Fruit fly (Drosophila melanogaster) whole organism, embryonic: ENCODE data around the gene CG13694.

Experiments
- ATbp ChIP-seq: fragments of 200-800 bp; sonication (Bioruptor generic); optimal IDR thresholded peaks from 2 replicates; lab custom pipeline; 2017; ENCODE audit warnings: missing biosample characterization, mild to moderate bottlenecking, missing genetic modification characterization, missing genetic modification reagents
- Asciz ChIP-seq: fragments of 200-800 bp; sonication (Bioruptor generic); optimal IDR thresholded peaks from 2 replicates; lab custom pipeline; 2017; ENCODE audit warnings: missing biosample characterization, mild to moderate bottlenecking, missing genetic modification characterization, missing genetic modification reagents
- CG10431 ChIP-seq: fragments of 200-800 bp; sonication (Bioruptor generic); optimal IDR thresholded peaks from 3 replicates; lab custom pipeline; 2018; ENCODE audit warnings: missing biosample characterization, mild to moderate bottlenecking, missing genetic modification characterization
- CG10462 ChIP-seq: fragments of 200-800 bp; sonication (Bioruptor generic); optimal IDR thresholded peaks from 2 replicates; lab custom pipeline; 2016; ENCODE audit warnings: missing biosample characterization, missing genetic modification characterization
- CG10543 ChIP-seq: fragments of 200-800 bp; sonication (Bioruptor generic); optimal IDR thresholded peaks from 3 replicates; lab custom pipeline; 2017; ENCODE audit warnings: missing biosample characterization, mild to moderate bottlenecking, missing genetic modification characterization, moderate library complexity
- CG11695 ChIP-seq: fragments of 200-800 bp; sonication (Bioruptor generic); IDR thresholded peaks from 3 replicates; pipeline ENCODE4 v1.3.6; 2022; ENCODE audit warnings: missing biosample characterization, missing genetic modification characterization
- CG14014 ChIP-seq: fragments of 200-800 bp; sonication (Bioruptor generic); IDR thresholded peaks from 2 replicates; pipeline ENCODE4 v1.3.6; 2022; ENCODE audit warnings: missing biosample characterization, missing genetic modification characterization
- CG14965 ChIP-seq: fragments of 200-800 bp; sonication (Bioruptor generic); optimal IDR thresholded peaks from 2 replicates; lab custom pipeline; 2016; ENCODE audit warnings: missing biosample characterization, missing genetic modification characterization, borderline replicate concordance
- CG15011 ChIP-seq: fragments of 200-800 bp; sonication (Bioruptor generic); optimal IDR thresholded peaks from 3 replicates; lab custom pipeline; 2018; ENCODE audit warnings: missing biosample characterization, mild to moderate bottlenecking, missing genetic modification characterization
- CG17612 ChIP-seq: fragments of 200-800 bp; sonication (Bioruptor generic); IDR thresholded peaks from 2 replicates; pipeline ENCODE4 v1.3.6; 2022; ENCODE audit warnings: missing biosample characterization, missing genetic modification characterization
- CG2202 ChIP-seq: fragments of 200-800 bp; sonication (Bioruptor generic); optimal IDR thresholded peaks from 2 replicates; lab custom pipeline; 2018; ENCODE audit warnings: missing biosample characterization, mild to moderate bottlenecking, missing genetic modification characterization
- CG30020 ChIP-seq: fragments of 200-800 bp; optimal IDR thresholded peaks from 2 replicates; lab custom pipeline; 2019; ENCODE audit warnings: missing biosample characterization, mild to moderate bottlenecking, missing genetic modification characterization, moderate library complexity
- CG31365 ChIP-seq: fragments of 200-800 bp; sonication (Bioruptor generic); optimal IDR thresholded peaks from 2 replicates; lab custom pipeline; 2018; ENCODE audit warnings: missing biosample characterization, mild to moderate bottlenecking, missing genetic modification characterization
- CG5953 ChIP-seq: fragments of 200-800 bp; sonication (Bioruptor generic); IDR thresholded peaks from 2 replicates; pipeline ENCODE4 v1.3.6; 2022; ENCODE audit warnings: missing biosample characterization, missing genetic modification characterization
- CG6765 ChIP-seq: fragments of 200-800 bp; sonication (Bioruptor generic); optimal IDR thresholded peaks from 3 replicates; lab custom pipeline; 2017; ENCODE audit warnings: missing biosample characterization, mild to moderate bottlenecking, missing genetic modification characterization
- CG7357 ChIP-seq: fragments of 200-800 bp; sonication (Bioruptor generic); IDR thresholded peaks from 3 replicates; pipeline ENCODE4 v1.3.6; 2022; ENCODE audit warnings: missing biosample characterization, missing genetic modification characterization
- CG7372 ChIP-seq: fragments of 200-800 bp; sonication (Bioruptor generic); IDR thresholded peaks from 2 replicates; pipeline ENCODE4 v1.3.6; 2022; ENCODE audit warnings: missing biosample characterization, missing genetic modification characterization
- CG7928 ChIP-seq: fragments of 200-800 bp; sonication (Bioruptor generic); optimal IDR thresholded peaks from 2 replicates; lab custom pipeline; 2017; ENCODE audit warnings: missing biosample characterization, mild to moderate bottlenecking, missing genetic modification characterization
- CG8089 ChIP-seq: fragments of 200-800 bp; sonication (Bioruptor generic); optimal IDR thresholded peaks from 3 replicates; lab custom pipeline; 2016; ENCODE audit warnings: missing biosample characterization, missing genetic modification characterization
- CG9797 ChIP-seq: fragments of 200-800 bp; sonication (Bioruptor generic); optimal IDR thresholded peaks from 3 replicates; lab custom pipeline; 2018; ENCODE audit warnings: missing biosample characterization, mild to moderate bottlenecking, missing genetic modification characterization
- Camta ChIP-seq: fragments of 200-800 bp; sonication (Bioruptor generic); optimal IDR thresholded peaks from 2 replicates; lab custom pipeline; 2016; ENCODE audit warnings: missing biosample characterization, missing genetic modification characterization
- D19B ChIP-seq: fragments of 200-800 bp; sonication (Bioruptor generic); optimal IDR thresholded peaks from 2 replicates; lab custom pipeline; 2017; ENCODE audit warnings: missing biosample characterization, mild to moderate bottlenecking, missing genetic modification characterization
- Drgx ChIP-seq: fragments of 200-800 bp; sonication (Bioruptor generic); IDR thresholded peaks from 2 replicates; pipeline ENCODE4 v1.3.6; 2022; ENCODE audit warnings: missing biosample characterization, missing genetic modification characterization
- Elba2 ChIP-seq: fragments of 200-800 bp; sonication (Bioruptor generic); optimal IDR thresholded peaks from 3 replicates; lab custom pipeline; 2016; ENCODE audit warnings: missing biosample characterization, missing genetic modification characterization
- Fer2 ChIP-seq: fragments of 200-800 bp; sonication (Bioruptor generic); optimal IDR thresholded peaks from 2 replicates; lab custom pipeline; 2018; ENCODE audit warnings: missing biosample characterization, mild to moderate bottlenecking, missing genetic modification characterization, moderate library complexity
- Kr ChIP-seq: fragments of 200-800 bp; sonication (Bioruptor generic); optimal IDR thresholded peaks from 2 replicates; lab custom pipeline; 2017; ENCODE audit warnings: missing biosample characterization, mild to moderate bottlenecking, missing genetic modification characterization
- Mes4 ChIP-seq: fragments of 200-800 bp; sonication (Bioruptor generic); optimal IDR thresholded peaks from 2 replicates; lab custom pipeline; 2016; ENCODE audit warnings: missing biosample characterization, missing genetic modification characterization
- Oaz ChIP-seq: fragments of 200-800 bp; sonication (Bioruptor generic); IDR thresholded peaks from 2 replicates; pipeline ENCODE4 v1.3.6; 2022; ENCODE audit warnings: missing biosample characterization, missing genetic modification characterization
- Opbp ChIP-seq: fragments of 200-800 bp; sonication (Bioruptor generic); IDR thresholded peaks from 3 replicates; pipeline ENCODE4 v1.3.6; 2022; ENCODE audit warnings: missing biosample characterization, missing genetic modification characterization; ENCODE audit not compliant: partially characterized antibody
- Pdp1 ChIP-seq, 2 experiments: fragments of 200-800 bp; sonication (Bioruptor generic); optimal IDR thresholded peaks; 3 replicates each; lab custom pipeline; 2016; ENCODE audit warnings: missing biosample characterization in 2 of 2, missing genetic modification characterization in 2 of 2, mild to moderate bottlenecking in 1 of 2, moderate library complexity in 1 of 2
- Sox102F ChIP-seq: fragments of 200-800 bp; sonication (Bioruptor generic); optimal IDR thresholded peaks from 2 replicates; lab custom pipeline; 2018; ENCODE audit warnings: missing biosample characterization, mild to moderate bottlenecking, missing genetic modification characterization, moderate library complexity
- TFAM ChIP-seq: fragments of 200-800 bp; sonication (Bioruptor generic); optimal IDR thresholded peaks from 2 replicates; lab custom pipeline; 2017; ENCODE audit warnings: missing biosample characterization, missing genetic modification characterization, inconsistent platforms
- Vsx1 ChIP-seq: fragments of 200-800 bp; sonication (Bioruptor generic); optimal IDR thresholded peaks from 2 replicates; lab custom pipeline; 2017; ENCODE audit warnings: missing biosample characterization, mild to moderate bottlenecking, missing genetic modification characterization, missing genetic modification reagents
- Xrp1 ChIP-seq: fragments of 200-800 bp; sonication (Bioruptor generic); IDR thresholded peaks from 2 replicates; pipeline ENCODE4 v1.3.6; 2022; ENCODE audit warnings: missing biosample characterization, missing genetic modification characterization
- ato ChIP-seq: fragments of 200-800 bp; sonication (Bioruptor generic); IDR thresholded peaks from 2 replicates; pipeline ENCODE4 v1.3.6; 2022; ENCODE audit warnings: missing biosample characterization, missing genetic modification characterization; ENCODE audit not compliant: partially characterized antibody
- bowl ChIP-seq: fragments of 200-800 bp; sonication (Bioruptor generic); IDR thresholded peaks from 2 replicates; pipeline ENCODE4 v1.3.6; 2022; ENCODE audit warnings: missing biosample characterization, missing genetic modification characterization
- btn ChIP-seq: fragments of 200-800 bp; sonication (Bioruptor generic); optimal IDR thresholded peaks from 2 replicates; lab custom pipeline; 2016; ENCODE audit warnings: missing biosample characterization, missing genetic modification characterization
- cato ChIP-seq: fragments of 200-800 bp; sonication (Bioruptor generic); optimal IDR thresholded peaks from 2 replicates; lab custom pipeline; 2016; ENCODE audit warnings: missing biosample characterization, missing genetic modification characterization, borderline replicate concordance
- croc ChIP-seq: fragments of 200-800 bp; sonication (Bioruptor generic); conservative IDR thresholded peaks from 3 replicates; pipeline ENCODE4 v1.3.6; 2022; ENCODE audit warnings: missing biosample characterization, missing genetic modification characterization
- crp ChIP-seq, 2 experiments: fragments of 200-800 bp; sonication (Bioruptor generic); optimal IDR thresholded peaks; 2 replicates in 1 of 2; 3 replicates in 1 of 2; lab custom pipeline; 2017; ENCODE audit warnings: missing biosample characterization in 2 of 2, missing genetic modification characterization in 2 of 2, mild to moderate bottlenecking in 1 of 2, moderate library complexity in 1 of 2
- dati ChIP-seq: fragments of 200-800 bp; sonication (Bioruptor generic); IDR thresholded peaks from 2 replicates; pipeline ENCODE4 v1.3.6; 2022; ENCODE audit warnings: missing biosample characterization, missing genetic modification characterization
- dimm ChIP-seq: fragments of 200-800 bp; sonication (Bioruptor generic); IDR thresholded peaks from 2 replicates; pipeline ENCODE4 v1.3.6; 2022; ENCODE audit warnings: missing biosample characterization, missing genetic modification characterization
- knrl ChIP-seq: fragments of 200-800 bp; sonication (Bioruptor generic); IDR thresholded peaks from 3 replicates; pipeline ENCODE4 v1.3.6; 2022; ENCODE audit warnings: missing biosample characterization, missing genetic modification characterization; ENCODE audit not compliant: partially characterized antibody
- lab ChIP-seq: fragments of 200-800 bp; sonication (Bioruptor generic); optimal IDR thresholded peaks from 3 replicates; lab custom pipeline; 2017; ENCODE audit warnings: missing biosample characterization, missing genetic modification characterization, mild to moderate bottlenecking, moderate library complexity, missing genetic modification reagents
- pros ChIP-seq: fragments of 200-800 bp; sonication (Bioruptor generic); optimal IDR thresholded peaks from 3 replicates; lab custom pipeline; 2019; ENCODE audit warnings: missing biosample characterization, mild to moderate bottlenecking, missing genetic modification characterization, moderate library complexity
- ro ChIP-seq: fragments of 200-800 bp; sonication (Bioruptor generic); IDR thresholded peaks from 2 replicates; pipeline ENCODE4 v1.3.6; 2022; ENCODE audit warnings: missing biosample characterization, missing genetic modification characterization
- sc ChIP-seq, 3 experiments: fragments of >200 bp in 2 of 3; fragments of 200-800 bp in 1 of 3; sonication (Bioruptor generic) in 1 of 3; optimal IDR thresholded peaks; 2 replicates in 2 of 3; 3 replicates in 1 of 3; lab custom pipeline; 2017; ENCODE audit warnings: mild to moderate bottlenecking in 1 of 3, missing biosample characterization in 1 of 3, missing genetic modification characterization in 1 of 3, missing genetic modification reagents in 1 of 3
- sd ChIP-seq: fragments of 200-800 bp; sonication (Bioruptor generic); optimal IDR thresholded peaks from 3 replicates; lab custom pipeline; 2018; ENCODE audit warnings: missing biosample characterization, mild to moderate bottlenecking, missing genetic modification characterization, moderate library complexity
- trh ChIP-seq: fragments of 200-800 bp; sonication (Bioruptor generic); optimal IDR thresholded peaks from 2 replicates; lab custom pipeline; 2016; ENCODE audit warnings: missing biosample characterization, missing genetic modification characterization
- zfh2 ChIP-seq: fragments of 200-800 bp; sonication (Bioruptor generic); optimal IDR thresholded peaks from 2 replicates; lab custom pipeline; 2016; ENCODE audit warnings: missing biosample characterization, missing genetic modification characterization

The CG13694 gene

dm6 chr2L:87255-87723, 29.0 kb downstream of the CG13694 start, which contains the start of gene net (continued):
- TF ChIP-seq Fer2 = peak; percentile 74
- peak; percentile 48 for TF ChIP-seq sd (tag; lab: Kevin White, UChicago)
- no peak for TF ChIP-seq knrl
- TF ChIP-seq zfh2 (GFP tag; lab: Kevin White, UChicago) = no peak
- TF ChIP-seq bowl (GFP tag; lab: Robert Waterston, UW) = no peak
- peak; percentile 69 for TF ChIP-seq Xrp1 (GFP tag; lab: Robert Waterston, UW)
- TF ChIP-seq Mes4 (GFP tag; lab: Kevin White, UChicago) = no peak
- no peak for TF ChIP-seq Opbp
- no peak for TF ChIP-seq CG7357 (GFP tag; lab: Robert Waterston, UW)
- peak; percentile 22; the same call in 1 of the 3 replicates for TF ChIP-seq CG11695
- peak; percentile 39 for TF ChIP-seq ATbp
- peak; percentile 79; the same call in 1 of the 2 replicates for TF ChIP-seq CG14014 (GFP tag; lab: Robert Waterston, UW)
- TF ChIP-seq CG10543 (GFP tag; lab: Kevin White, UChicago) = peak; percentile 86
- TF ChIP-seq cato (GFP tag; lab: Kevin White, UChicago) = no peak
- peak; percentile 32; the same call in 2 of the 3 replicates for TF ChIP-seq croc (GFP tag; lab: Robert Waterston, UW)
- no peak for TF ChIP-seq Oaz
- TF ChIP-seq ato = no peak
- no peak for TF ChIP-seq pros
- TF ChIP-seq crp (GFP tag; optimal IDR thresholded peaks at IDR 0.05; lab: Kevin White, UChicago) = peak in 1 of 2 experiments; percentile 15
- TF ChIP-seq Kr (GFP tag; lab: Kevin White, UChicago) = no peak
- TF ChIP-seq sc (optimal IDR thresholded peaks at IDR 0.05; lab: Kevin White, UChicago) = no peak
- TF ChIP-seq sc (GFP tag; optimal IDR thresholded peaks at IDR 0.05; lab: Kevin White, UChicago) = peak; percentile 11
- peak; percentile 69 for TF ChIP-seq CG15011 (GFP tag; lab: Kevin White, UChicago)
- TF ChIP-seq CG14965 (GFP tag; lab: Kevin White, UChicago) = no peak
- peak; percentile 61 for TF ChIP-seq CG6765
- no peak for TF ChIP-seq CG9797
- TF ChIP-seq btn = no peak
- no peak for TF ChIP-seq CG10462
- TF ChIP-seq Drgx = peak; percentile 46; the same call in 1 of the 2 replicates
- peak; percentile 43 for TF ChIP-seq CG2202
- no peak for TF ChIP-seq trh
- TF ChIP-seq CG8089 (GFP tag; lab: Kevin White, UChicago) = no peak
- peak; percentile 45 for TF ChIP-seq CG10431
- TF ChIP-seq CG5953 (GFP tag; lab: Robert Waterston, UW) = no peak
- no peak for TF ChIP-seq dimm (GFP tag; lab: Robert Waterston, UW)
- TF ChIP-seq CG30020 (tag; lab: Kevin White, UChicago) = peak; percentile 30
- TF ChIP-seq ro (GFP tag; lab: Robert Waterston, UW) = no peak
- TF ChIP-seq Asciz = peak; percentile 48
- TF ChIP-seq D19B (GFP tag; lab: Kevin White, UChicago) = peak; percentile 53
- TF ChIP-seq Camta (GFP tag; lab: Kevin White, UChicago) = no peak
- TF ChIP-seq Vsx1 (GFP tag; lab: Kevin White, UChicago) = peak; percentile 46
- TF ChIP-seq CG17612 (GFP tag; lab: Robert Waterston, UW) = no peak
- TF ChIP-seq dati (GFP tag; lab: Robert Waterston, UW) = no peak
- TF ChIP-seq CG7372 (GFP tag; lab: Robert Waterston, UW) = no peak
- no peak for TF ChIP-seq CG31365 (tag; lab: Kevin White, UChicago)
- TF ChIP-seq lab (GFP tag; lab: Kevin White, UChicago) = peak; percentile 86
- TF ChIP-seq CG7928 (GFP tag; lab: Kevin White, UChicago) = no peak
- no peak for TF ChIP-seq Pdp1 (GFP tag; optimal IDR thresholded peaks at IDR 0.05; lab: Kevin White, UChicago)
- no peak for TF ChIP-seq Elba2 (GFP tag; lab: Kevin White, UChicago)
- peak; percentile 34 for TF ChIP-seq Sox102F (GFP tag; lab: Kevin White, UChicago)
- TF ChIP-seq TFAM = no peak
